Worm (Caenorhabditis elegans) whole organism, L3 larva: ENCODE results near the gene F21H7.12.

Source experiments
- ZK546.5 ChIP-seq: sonication (generic microtip); optimal IDR thresholded peaks from 2 replicates; lab custom pipeline; 2017; ENCODE audit warnings: missing biosample characterization, missing genetic modification characterization
- aly-2 ChIP-seq: fragments of 150-350 bp; optimal IDR thresholded peaks from 2 replicates; lab custom pipeline; 2014; ENCODE audit warnings: missing biosample characterization, missing genetic modification characterization
- ama-1 ChIP-seq: fragments of 150-350 bp; optimal IDR thresholded peaks from 2 replicates; lab custom pipeline; 2018
- ceh-82 ChIP-seq: fragments of 150-350 bp; optimal IDR thresholded peaks from 2 replicates; lab custom pipeline; 2014; ENCODE audit warnings: missing biosample characterization, missing genetic modification characterization
- egl-27 ChIP-seq: sonication (generic microtip); optimal IDR thresholded peaks from 4 replicates; lab custom pipeline; 2017; ENCODE audit warnings: missing biosample characterization, missing genetic modification reagents, missing genetic modification characterization
- lin-39 ChIP-seq: fragments of 150-350 bp; optimal IDR thresholded peaks from 2 replicates; lab custom pipeline; 2018; ENCODE audit warnings: missing biosample characterization, missing genetic modification reagents, missing genetic modification characterization
- nhr-23 ChIP-seq: fragments of 150-350 bp; optimal IDR thresholded peaks from 2 replicates; lab custom pipeline; 2014; ENCODE audit warnings: missing biosample characterization, missing genetic modification reagents, missing genetic modification characterization
- skn-1 ChIP-seq: fragments of 150-350 bp; optimal IDR thresholded peaks from 2 replicates; lab custom pipeline; 2014; ENCODE audit warnings: missing biosample characterization, missing genetic modification characterization
- ztf-4 ChIP-seq: fragments of 150-350 bp; optimal IDR thresholded peaks from 2 replicates; lab custom pipeline; 2014; ENCODE audit warnings: missing biosample characterization, missing genetic modification characterization

DNA sequence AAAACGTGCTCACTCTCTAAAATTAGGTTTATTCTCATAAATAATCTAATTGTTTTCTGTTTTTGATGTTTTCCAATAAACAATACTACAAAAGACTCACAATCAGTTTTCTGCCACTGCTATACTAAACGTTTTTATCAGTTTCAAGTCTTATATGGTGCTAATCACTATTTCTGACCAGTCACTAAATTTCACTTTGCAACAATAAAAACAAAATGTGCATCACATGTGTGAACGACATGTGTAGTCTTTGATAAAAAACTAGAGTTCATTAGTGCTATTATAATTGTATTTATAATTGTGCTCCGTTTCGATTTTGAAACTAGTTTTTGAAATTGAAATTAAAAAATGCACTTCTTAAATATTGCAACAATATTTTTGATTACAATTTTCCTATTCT is 48.0 kb downstream of the F21H7.12 start, which contains the start of gene cyp-37B1:
- TF ChIP-seq ZK546.5 (tag; lab: Kevin White, UChicago) = no peak
- no peak for TF ChIP-seq egl-27 (tag; lab: Kevin White, UChicago)
- no peak for TF ChIP-seq ceh-82 (tag; lab: Kevin White, UChicago)
- TF ChIP-seq nhr-23 (tag; lab: Kevin White, UChicago) = no peak
- no peak for TF ChIP-seq lin-39 (tag; lab: Kevin White, UChicago)
- no peak for TF ChIP-seq ama-1 (lab: Kevin White, UChicago)
- no peak for TF ChIP-seq ztf-4 (tag; lab: Kevin White, UChicago)
- TF ChIP-seq aly-2 = no peak
- TF ChIP-seq skn-1 (tag; lab: Kevin White, UChicago) = no peak
